Worm (Caenorhabditis elegans) whole organism, mixed stage, embryonic: ENCODE measurements around the gene B0001.4.
A peak's percentile ranks its signal among the peaks of the same experiment; 100 is the strongest.

Source experiments
- M03D4.4 ChIP-seq: sonication (generic microtip); optimal IDR thresholded peaks from 2 replicates; lab custom pipeline; 2017; ENCODE audit warnings: mild to moderate bottlenecking, missing genetic modification characterization, missing compliant biosample characterization
- bed-3 ChIP-seq: fragments of 200-800 bp; sonication (Bioruptor generic); optimal IDR thresholded peaks from 3 replicates; lab custom pipeline; 2018; ENCODE audit warnings: mild to moderate bottlenecking, missing genetic modification characterization, moderate library complexity, missing compliant biosample characterization
- blmp-1 ChIP-seq: fragments of 150-350 bp; optimal IDR thresholded peaks from 2 replicates; lab custom pipeline; 2014; ENCODE audit warnings: missing biosample characterization, missing genetic modification characterization
- ceh-39 ChIP-seq: fragments of 150-350 bp; optimal IDR thresholded peaks from 2 replicates; lab custom pipeline; 2014; ENCODE audit warnings: missing biosample characterization, missing genetic modification characterization
- ceh-43 ChIP-seq: fragments of 200-800 bp; sonication (Bioruptor generic); optimal IDR thresholded peaks from 2 replicates; lab custom pipeline; 2018; ENCODE audit warnings: mild to moderate bottlenecking, missing genetic modification characterization, moderate library complexity, missing compliant biosample characterization
- ceh-83 ChIP-seq: fragments of 200-800 bp; sonication (Bioruptor generic); optimal IDR thresholded peaks from 2 replicates; lab custom pipeline; 2018; ENCODE audit warnings: mild to moderate bottlenecking, missing genetic modification characterization, missing compliant biosample characterization
- ces-1 ChIP-seq: fragments of 150-350 bp; optimal IDR thresholded peaks from 2 replicates; lab custom pipeline; 2014; ENCODE audit warnings: missing biosample characterization, missing genetic modification reagents, missing genetic modification characterization
- drap-1 ChIP-seq: fragments of 200-800 bp; sonication (Bioruptor generic); optimal IDR thresholded peaks from 3 replicates; lab custom pipeline; 2018; ENCODE audit warnings: mild to moderate bottlenecking, missing genetic modification characterization, missing compliant biosample characterization
- elt-1 ChIP-seq: sonication (generic microtip); optimal IDR thresholded peaks from 2 replicates; lab custom pipeline; 2017; ENCODE audit warnings: missing genetic modification characterization, mild to moderate bottlenecking, missing compliant biosample characterization, antibody characterized with exemption, moderate library complexity, borderline replicate concordance; ENCODE audit not compliant: insufficient read depth
- elt-3 ChIP-seq: fragments of 150-350 bp; optimal IDR thresholded peaks from 2 replicates; lab custom pipeline; 2014; ENCODE audit warnings: missing biosample characterization, missing genetic modification characterization
- flh-1 ChIP-seq: fragments of 200-800 bp; sonication (Bioruptor generic); optimal IDR thresholded peaks from 2 replicates; lab custom pipeline; 2018; ENCODE audit warnings: mild to moderate bottlenecking, missing genetic modification characterization, moderate library complexity, missing compliant biosample characterization
- ham-2 ChIP-seq: fragments of 200-800 bp; sonication (Bioruptor generic); optimal IDR thresholded peaks from 2 replicates; lab custom pipeline; 2018; ENCODE audit warnings: mild to moderate bottlenecking, missing genetic modification characterization, missing compliant biosample characterization
- hlh-1 ChIP-seq: fragments of 150-350 bp; optimal IDR thresholded peaks from 2 replicates; lab custom pipeline; 2014; ENCODE audit warnings: missing biosample characterization, missing genetic modification reagents, missing genetic modification characterization
- lin-32 ChIP-seq: fragments of 200-800 bp; sonication (Bioruptor generic); optimal IDR thresholded peaks from 2 replicates; lab custom pipeline; 2018; ENCODE audit warnings: mild to moderate bottlenecking, missing genetic modification characterization, missing compliant biosample characterization
- lsy-2 ChIP-seq: fragments of 150-350 bp; optimal IDR thresholded peaks from 2 replicates; lab custom pipeline; 2014; ENCODE audit warnings: missing biosample characterization, missing genetic modification characterization
- mab-5 ChIP-seq: fragments of 150-350 bp; optimal IDR thresholded peaks from 2 replicates; lab custom pipeline; 2014; ENCODE audit warnings: missing biosample characterization, missing genetic modification characterization
- nhr-12 ChIP-seq: fragments of 150-350 bp; optimal IDR thresholded peaks from 2 replicates; lab custom pipeline; 2014; ENCODE audit warnings: missing biosample characterization, missing genetic modification characterization
- nhr-237 ChIP-seq: fragments of 150-350 bp; optimal IDR thresholded peaks from 2 replicates; lab custom pipeline; 2014; ENCODE audit warnings: missing biosample characterization, missing genetic modification characterization
- nhr-28 ChIP-seq: fragments of 150-350 bp; optimal IDR thresholded peaks from 2 replicates; lab custom pipeline; 2014; ENCODE audit warnings: missing biosample characterization, missing genetic modification characterization
- nhr-76 ChIP-seq: sonication (generic microtip); optimal IDR thresholded peaks from 2 replicates; lab custom pipeline; 2017; ENCODE audit warnings: missing biosample characterization, missing genetic modification characterization
- pha-4 ChIP-seq: fragments of 150-350 bp; optimal IDR thresholded peaks from 2 replicates; lab custom pipeline; 2018; ENCODE audit warnings: missing biosample characterization, missing genetic modification reagents, missing genetic modification characterization
- sem-2 ChIP-seq: fragments of 200-800 bp; sonication (Bioruptor generic); optimal IDR thresholded peaks from 2 replicates; lab custom pipeline; 2018; ENCODE audit warnings: mild to moderate bottlenecking, missing genetic modification characterization, missing compliant biosample characterization
- snpc-4 ChIP-seq: fragments of 150-350 bp; optimal IDR thresholded peaks from 2 replicates; lab custom pipeline; 2014; ENCODE audit warnings: missing biosample characterization, missing genetic modification characterization
- sptf-1 ChIP-seq: sonication (generic microtip); optimal IDR thresholded peaks from 2 replicates; lab custom pipeline; 2017; ENCODE audit warnings: mild to moderate bottlenecking, missing genetic modification characterization, moderate library complexity, missing compliant biosample characterization
- unc-120 ChIP-seq: sonication (generic microtip); optimal IDR thresholded peaks from 2 replicates; lab custom pipeline; 2017; ENCODE audit warnings: missing genetic modification characterization, missing compliant biosample characterization; ENCODE audit not compliant: poor library complexity, severe bottlenecking
- unc-39 ChIP-seq: fragments of 150-350 bp; optimal IDR thresholded peaks from 2 replicates; lab custom pipeline; 2014; ENCODE audit warnings: missing biosample characterization, missing genetic modification characterization
- unc-62 ChIP-seq: fragments of 150-350 bp; optimal IDR thresholded peaks from 2 replicates; lab custom pipeline; 2014; ENCODE audit warnings: missing biosample characterization, missing genetic modification reagents, missing genetic modification characterization
- zip-8 ChIP-seq: fragments of 150-350 bp; optimal IDR thresholded peaks from 2 replicates; lab custom pipeline; 2014; ENCODE audit warnings: missing biosample characterization, missing genetic modification characterization
- ztf-11 ChIP-seq: fragments of 150-350 bp; optimal IDR thresholded peaks from 2 replicates; lab custom pipeline; 2014; ENCODE audit warnings: missing biosample characterization, missing genetic modification characterization

B0001.4 gene

DNA sequence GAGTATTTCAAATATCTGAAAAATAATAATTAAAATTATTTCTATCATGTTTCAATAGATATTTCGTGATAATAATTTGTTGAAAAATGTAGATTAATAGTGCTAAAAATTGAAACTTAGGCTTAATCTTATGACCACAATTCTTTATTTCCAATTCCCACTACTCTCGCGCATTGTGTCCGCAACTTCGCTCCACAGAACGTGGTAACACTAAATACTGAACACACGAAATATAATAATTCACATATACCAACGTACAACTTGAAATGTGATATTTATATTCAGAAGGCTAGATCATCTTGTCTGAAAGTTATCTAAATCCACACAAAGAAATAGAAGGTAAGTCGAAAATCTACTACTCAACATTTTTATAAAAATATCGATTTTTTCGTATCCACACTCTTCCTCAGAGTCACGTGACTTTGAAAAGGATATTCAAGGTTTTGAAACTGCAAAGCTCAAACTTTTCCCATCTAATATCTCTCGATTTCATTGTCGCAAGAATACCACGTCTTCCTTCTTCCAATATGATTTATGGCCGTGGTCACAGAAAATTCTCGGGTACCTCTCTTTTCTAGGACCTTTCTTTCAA, 18.7 kb upstream of the B0001.4 start, which contains the start of gene eri-12:
eri-12 (plus strand) TSS at position 197 of the 592 bp plus-strand sequence.
- TF ChIP-seq ces-1 (GFP tag; lab: Kevin White, UChicago) (no peak), unc-62 (GFP tag; lab: Kevin White, UChicago) (peak; percentile 73)

DNA sequence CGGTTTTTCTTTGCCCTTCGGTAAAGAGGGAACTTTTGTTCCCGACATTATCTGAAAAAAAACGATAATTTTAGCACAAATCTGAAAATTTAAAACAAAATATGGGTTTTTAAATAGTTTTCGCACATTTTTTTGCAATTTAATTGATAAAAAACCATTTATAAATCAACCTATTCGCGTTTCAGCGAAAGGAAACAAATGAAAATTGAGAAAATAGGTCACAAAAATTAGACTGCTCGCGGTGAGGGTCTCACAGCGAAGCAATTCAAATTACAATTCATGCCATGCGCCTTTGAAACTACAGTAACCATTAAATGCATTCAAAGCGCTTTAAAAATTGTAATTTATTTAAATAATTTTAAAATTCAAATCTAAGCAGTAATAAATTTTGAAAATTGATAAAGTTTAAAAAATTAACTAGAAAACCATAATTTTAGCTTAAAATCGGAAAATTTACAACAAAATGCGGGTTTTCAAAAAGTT, 16.2 kb upstream of the B0001.4 start, which contains the start of gene B0001.7:
B0001.7 (minus strand) TSS at position 51 of the 483 bp plus-strand sequence.
- TF ChIP-seq ham-2 (no peak), ces-1 (GFP tag; lab: Kevin White, UChicago) (no peak), zip-8 (tag; lab: Kevin White, UChicago) (no peak), ceh-43 (GFP tag; lab: Kevin White, UChicago) (no peak), bed-3 (no peak), elt-1 (tag; lab: Kevin White, UChicago) (no peak), pha-4 (tag; lab: Kevin White, UChicago) (no peak), hlh-1 (no peak), blmp-1 (tag; lab: Kevin White, UChicago) (no peak), ceh-39 (no peak), nhr-28 (tag; lab: Kevin White, UChicago) (no peak), drap-1 (no peak), elt-3 (tag; lab: Kevin White, UChicago) (no peak), sem-2 (GFP tag; lab: Kevin White, UChicago) (no peak), unc-39 (no peak), ceh-83 (GFP tag; lab: Kevin White, UChicago) (no peak), nhr-237 (tag; lab: Kevin White, UChicago) (no peak), nhr-12 (tag; lab: Kevin White, UChicago) (no peak), lin-32 (GFP tag; lab: Kevin White, UChicago) (no peak), nhr-76 (tag; lab: Kevin White, UChicago) (no peak)

DNA sequence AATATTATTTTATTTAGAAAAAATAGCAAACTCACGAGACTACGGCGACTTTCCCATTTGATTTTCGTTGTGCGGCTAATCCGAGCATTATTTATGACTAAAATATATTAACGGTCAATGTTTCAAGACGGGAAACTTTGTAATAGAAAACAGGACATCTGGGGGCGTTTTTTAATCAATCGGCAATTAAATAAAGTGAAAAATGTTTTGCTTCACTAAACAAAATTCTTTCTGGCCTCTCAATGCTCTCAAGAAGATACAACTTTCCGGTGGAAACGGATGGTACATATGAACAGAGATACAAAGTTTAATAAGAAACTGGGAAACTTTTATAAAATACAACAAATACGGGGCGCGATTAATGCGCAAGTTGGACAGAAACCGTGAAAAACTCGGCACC, 12.9 kb upstream of the B0001.4 start, which contains the start of gene B0001.2:
B0001.2 (minus strand) TSS at position 101 of the 400 bp plus-strand sequence.
- TF ChIP-seq sptf-1 (tag; lab: Kevin White, UChicago), result no peak
- TF ChIP-seq blmp-1 (tag; lab: Kevin White, UChicago), result no peak
- TF ChIP-seq sem-2 (GFP tag; lab: Kevin White, UChicago), result no peak
- no peak for TF ChIP-seq ceh-83 (GFP tag; lab: Kevin White, UChicago)
- TF ChIP-seq nhr-237 (tag; lab: Kevin White, UChicago), result no peak
- TF ChIP-seq lsy-2, result no peak
- no peak for TF ChIP-seq lin-32 (GFP tag; lab: Kevin White, UChicago)
- TF ChIP-seq flh-1 (GFP tag; lab: Kevin White, UChicago), result no peak
- no peak for TF ChIP-seq bed-3
- no peak for TF ChIP-seq M03D4.4 (tag; lab: Kevin White, UChicago)
- no peak for TF ChIP-seq elt-3 (tag; lab: Kevin White, UChicago)
- TF ChIP-seq drap-1, result no peak
- TF ChIP-seq ztf-11, result no peak
- no peak for TF ChIP-seq snpc-4 (tag; lab: Kevin White, UChicago)

DNA sequence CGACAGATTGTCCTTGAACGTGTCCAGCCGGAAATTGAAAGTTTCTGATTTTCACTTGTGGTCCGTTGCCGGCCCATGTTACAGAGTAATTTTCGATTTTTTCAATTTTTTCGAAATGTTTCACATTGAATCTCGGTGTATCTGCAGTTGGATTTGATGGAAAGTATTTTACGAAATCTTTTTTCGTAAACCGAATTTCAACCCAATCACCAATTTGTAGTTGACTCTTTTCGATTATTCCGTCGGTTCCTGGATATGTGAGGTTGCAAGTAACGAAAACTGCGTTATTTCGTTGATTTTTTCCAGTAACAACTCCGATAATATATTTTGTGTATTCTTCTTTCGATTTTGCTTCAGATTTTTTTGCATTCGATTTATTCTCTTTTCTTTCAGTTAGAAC, 11.6 kb upstream of the B0001.4 start:
- TF ChIP-seq drap-1 (no peak), unc-39 (no peak), nhr-12 (tag; lab: Kevin White, UChicago) (no peak), unc-120 (no peak), ceh-43 (GFP tag; lab: Kevin White, UChicago) (no peak), ceh-39 (no peak), ham-2 (no peak)
- TF ChIP-seq, all 35 proteins: peak for 0

DNA sequence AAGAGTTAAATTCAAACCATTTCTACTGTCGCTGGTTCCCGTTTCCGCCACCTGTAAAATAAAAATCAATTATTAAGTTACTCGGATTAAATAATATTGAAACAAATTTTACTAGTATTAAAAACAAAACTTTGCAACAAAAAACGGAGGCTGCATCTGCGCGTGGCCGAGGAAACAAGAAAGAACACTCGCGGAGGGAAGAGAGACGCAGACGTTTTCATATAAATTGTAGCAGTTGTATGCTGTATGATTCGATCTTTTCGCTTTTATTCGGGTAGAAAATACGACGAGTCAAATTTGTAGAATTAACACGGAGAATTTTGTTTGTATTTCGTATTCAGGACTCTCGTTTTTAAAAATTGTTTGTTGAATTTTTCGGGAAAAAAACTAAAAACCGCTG, 7.7 kb upstream of the B0001.4 start, which contains the start of gene B0001.3:
B0001.3 (minus strand) TSS at position 55 of the 400 bp plus-strand sequence.
- TF ChIP-seq sptf-1 (tag; lab: Kevin White, UChicago) (no peak), M03D4.4 (tag; lab: Kevin White, UChicago) (no peak), flh-1 (GFP tag; lab: Kevin White, UChicago) (no peak), unc-120 (no peak), ham-2 (no peak), elt-1 (tag; lab: Kevin White, UChicago) (no peak), mab-5 (tag; lab: Kevin White, UChicago) (no peak), snpc-4 (tag; lab: Kevin White, UChicago) (no peak), ceh-43 (GFP tag; lab: Kevin White, UChicago) (no peak), blmp-1 (tag; lab: Kevin White, UChicago) (no peak), ztf-11 (no peak)
